Worm (Caenorhabditis elegans): Measurements from ENCODE around the gene ocr-1.

- TF ChIP-seq pha-4 (tag; optimal IDR thresholded peaks at IDR 0.05) (no peak), unc-62 (GFP tag; optimal IDR thresholded peaks at IDR 0.05) (no peak), lin-26 (GFP tag; IDR thresholded peaks at IDR 0.05) (no peak), nhr-120 (GFP tag; IDR thresholded peaks at IDR 0.05) (no peak), lin-54 (GFP tag; optimal IDR thresholded peaks at IDR 0.05) (no peak), F23B12.7 (tag; optimal IDR thresholded peaks at IDR 0.05; ENCODE audit: insufficient read depth) (no peak), ets-4 (GFP tag; optimal IDR thresholded peaks at IDR 0.05) (no peak), hmg-20 (GFP tag; IDR thresholded peaks at IDR 0.05) (no peak), him-1 (tag; optimal IDR thresholded peaks at IDR 0.05) (no peak), sea-2 (GFP tag; IDR thresholded peaks at IDR 0.05) (no peak), cebp-1 (GFP tag; IDR thresholded peaks at IDR 0.05) (no peak), cebp-1 (tag; optimal IDR thresholded peaks at IDR 0.05) (no peak), dpl-1 (GFP tag; optimal IDR thresholded peaks at IDR 0.05) (no peak), nhr-179 (tag; optimal IDR thresholded peaks at IDR 0.05) (no peak), bed-1 (GFP tag; IDR thresholded peaks at IDR 0.05) (no peak)
These were observed at the start of gene ocr-1 for ce11 chrV:10764066-10764465.

All from whole organism, young adult.